Fruit fly (Drosophila melanogaster) whole organism, prepupa: Measurements from ENCODE around the gene dmrt11E.

Source experiments
- CG10631 ChIP-seq: fragments of 200-800 bp; sonication (Bioruptor generic); optimal IDR thresholded peaks from 2 replicates; lab custom pipeline; 2016; ENCODE audit warnings: missing biosample characterization, missing genetic modification characterization
- CG10669 ChIP-seq: fragments of 200-800 bp; sonication (Bioruptor generic); optimal IDR thresholded peaks from 3 replicates; lab custom pipeline; 2018; ENCODE audit warnings: missing biosample characterization, mild to moderate bottlenecking, missing genetic modification characterization, moderate library complexity
- CG11762 ChIP-seq: fragments of 200-800 bp; sonication (Bioruptor generic); optimal IDR thresholded peaks from 3 replicates; lab custom pipeline; 2016; ENCODE audit warnings: missing biosample characterization, missing genetic modification characterization; ENCODE audit not compliant: insufficient read depth
- CG11902 ChIP-seq: fragments of 200-800 bp; sonication (Bioruptor generic); optimal IDR thresholded peaks from 3 replicates; lab custom pipeline; 2016; ENCODE audit warnings: missing biosample characterization, missing genetic modification characterization
- CG15336 ChIP-seq: fragments of 200-800 bp; sonication (Bioruptor generic); IDR thresholded peaks from 2 replicates; pipeline ENCODE4 v1.3.6; 2022; ENCODE audit warnings: missing biosample characterization, missing genetic modification characterization
- CG1621 ChIP-seq: fragments of 200-800 bp; sonication (Bioruptor generic); optimal IDR thresholded peaks from 3 replicates; lab custom pipeline; 2018; ENCODE audit warnings: missing biosample characterization, mild to moderate bottlenecking, missing genetic modification characterization
- CG16779 ChIP-seq: fragments of 200-800 bp; sonication (Bioruptor generic); optimal IDR thresholded peaks from 3 replicates; lab custom pipeline; 2017; ENCODE audit warnings: missing biosample characterization, mild to moderate bottlenecking, missing genetic modification characterization
- CG31627 ChIP-seq: fragments of 200-800 bp; sonication (Bioruptor generic); optimal IDR thresholded peaks from 3 replicates; lab custom pipeline; 2016; ENCODE audit warnings: missing biosample characterization, missing genetic modification characterization
- CG34406 ChIP-seq: fragments of 200-800 bp; sonication (Bioruptor generic); optimal IDR thresholded peaks from 3 replicates; lab custom pipeline; 2016; ENCODE audit warnings: missing biosample characterization, missing genetic modification characterization
- CG6276 ChIP-seq: fragments of 200-800 bp; sonication (Bioruptor generic); optimal IDR thresholded peaks from 2 replicates; lab custom pipeline; 2017; ENCODE audit warnings: missing biosample characterization, mild to moderate bottlenecking, missing genetic modification characterization
- CG6808 ChIP-seq: fragments of 200-800 bp; sonication (Bioruptor generic); optimal IDR thresholded peaks from 3 replicates; lab custom pipeline; 2017; ENCODE audit warnings: missing biosample characterization, missing genetic modification characterization, mild to moderate bottlenecking, moderate library complexity, missing genetic modification reagents
- CG6854 ChIP-seq: fragments of 200-800 bp; sonication (Bioruptor generic); optimal IDR thresholded peaks from 2 replicates; lab custom pipeline; 2017; ENCODE audit warnings: missing biosample characterization, mild to moderate bottlenecking, missing genetic modification characterization
- CG7368 ChIP-seq: fragments of 200-800 bp; sonication (Bioruptor generic); optimal IDR thresholded peaks from 3 replicates; lab custom pipeline; 2016; ENCODE audit warnings: missing biosample characterization, missing genetic modification characterization
- CG8119 ChIP-seq: fragments of 200-800 bp; sonication (Bioruptor generic); IDR thresholded peaks from 3 replicates; pipeline ENCODE4 v1.3.6; 2022; ENCODE audit warnings: missing biosample characterization, missing genetic modification characterization
- CG8319 ChIP-seq: fragments of 200-800 bp; sonication (Bioruptor generic); optimal IDR thresholded peaks from 3 replicates; lab custom pipeline; 2016; ENCODE audit warnings: missing biosample characterization, missing genetic modification characterization
- CG9139 ChIP-seq: fragments of 200-800 bp; sonication (Bioruptor generic); optimal IDR thresholded peaks from 3 replicates; lab custom pipeline; 2017; ENCODE audit warnings: missing biosample characterization, mild to moderate bottlenecking, missing genetic modification characterization
- Eip75B ChIP-seq: fragments of 200-800 bp; sonication (Bioruptor generic); optimal IDR thresholded peaks from 3 replicates; lab custom pipeline; 2016; ENCODE audit warnings: missing biosample characterization, missing genetic modification characterization
- Eip78C ChIP-seq: fragments of 200-800 bp; sonication (Bioruptor generic); peaks from one replicate; lab custom pipeline; 2016; ENCODE audit warnings: missing biosample characterization, missing genetic modification characterization
- Eip93F ChIP-seq: fragments of 200-800 bp; sonication (Bioruptor generic); optimal IDR thresholded peaks from 2 replicates; lab custom pipeline; 2016; ENCODE audit warnings: missing biosample characterization, mild to moderate bottlenecking, missing genetic modification characterization
- Ets21C ChIP-seq: fragments of 200-800 bp; sonication (Bioruptor generic); optimal IDR thresholded peaks from 3 replicates; lab custom pipeline; 2016; ENCODE audit warnings: missing biosample characterization, missing genetic modification characterization
- Hr38 ChIP-seq: sonication (Bioruptor generic); optimal IDR thresholded peaks from 2 replicates; lab custom pipeline; 2016; ENCODE audit warnings: missing biosample characterization, missing genetic modification characterization
- Hr4 ChIP-seq: fragments of 200-800 bp; sonication (Bioruptor generic); optimal IDR thresholded peaks from 3 replicates; lab custom pipeline; 2016; ENCODE audit warnings: missing biosample characterization, missing genetic modification characterization
- Lpt ChIP-seq: fragments of 200-800 bp; sonication (Bioruptor generic); optimal IDR thresholded peaks from 3 replicates; lab custom pipeline; 2016; ENCODE audit warnings: missing biosample characterization, missing genetic modification characterization
- Met ChIP-seq: fragments of 200-800 bp; sonication (Bioruptor generic); optimal IDR thresholded peaks from 3 replicates; lab custom pipeline; 2016; ENCODE audit warnings: missing biosample characterization, missing genetic modification characterization
- OdsH ChIP-seq: fragments of 200-800 bp; sonication (Bioruptor generic); optimal IDR thresholded peaks from 3 replicates; lab custom pipeline; 2016; ENCODE audit warnings: missing biosample characterization, missing genetic modification characterization
- Smox ChIP-seq: fragments of 200-800 bp; sonication (Bioruptor generic); optimal IDR thresholded peaks from 3 replicates; lab custom pipeline; 2016; ENCODE audit warnings: missing biosample characterization, missing genetic modification characterization
- Sox102F ChIP-seq: fragments of 200-800 bp; sonication (Bioruptor generic); optimal IDR thresholded peaks from 2 replicates; lab custom pipeline; 2016; ENCODE audit warnings: missing biosample characterization, mild to moderate bottlenecking, missing genetic modification characterization
- acj6 ChIP-seq: fragments of 200-800 bp; sonication (Bioruptor generic); optimal IDR thresholded peaks from 3 replicates; lab custom pipeline; 2016; ENCODE audit warnings: missing biosample characterization, missing genetic modification characterization
- cyc ChIP-seq: fragments of 200-800 bp; sonication (Bioruptor generic); optimal IDR thresholded peaks from 3 replicates; lab custom pipeline; 2016; ENCODE audit warnings: missing biosample characterization, missing genetic modification characterization
- dac ChIP-seq: fragments of 200-800 bp; sonication (Bioruptor generic); optimal IDR thresholded peaks from 2 replicates; lab custom pipeline; 2017; ENCODE audit warnings: missing biosample characterization, mild to moderate bottlenecking, missing genetic modification characterization
- dsx ChIP-seq: fragments of 200-800 bp; optimal IDR thresholded peaks from 3 replicates; lab custom pipeline; 2019; ENCODE audit warnings: missing biosample characterization, mild to moderate bottlenecking, missing genetic modification characterization, moderate library complexity; ENCODE audit not compliant: poor library complexity, severe bottlenecking
- eg ChIP-seq: fragments of 200-800 bp; sonication (Bioruptor generic); IDR thresholded peaks from 3 replicates; pipeline ENCODE4 v1.3.6; 2022; ENCODE audit warnings: missing biosample characterization, missing genetic modification characterization
- esn ChIP-seq: fragments of 200-800 bp; sonication (Bioruptor generic); optimal IDR thresholded peaks from 2 replicates; lab custom pipeline; 2016; ENCODE audit warnings: missing biosample characterization, mild to moderate bottlenecking, missing genetic modification characterization, moderate library complexity
- fd59A ChIP-seq: fragments of 200-800 bp; sonication (Bioruptor generic); optimal IDR thresholded peaks from 2 replicates; lab custom pipeline; 2017; ENCODE audit warnings: missing biosample characterization, mild to moderate bottlenecking, missing genetic modification characterization, missing genetic modification reagents
- fd85E ChIP-seq: fragments of 200-800 bp; sonication (Bioruptor generic); optimal IDR thresholded peaks from 3 replicates; lab custom pipeline; 2016; ENCODE audit warnings: missing biosample characterization, missing genetic modification characterization
- fkh ChIP-seq: fragments of 200-800 bp; sonication (Bioruptor generic); optimal IDR thresholded peaks from 3 replicates; lab custom pipeline; 2017; ENCODE audit warnings: missing biosample characterization, mild to moderate bottlenecking, missing genetic modification characterization, moderate library complexity
- lz ChIP-seq: fragments of 200-800 bp; sonication (Bioruptor generic); optimal IDR thresholded peaks from 3 replicates; lab custom pipeline; 2016; ENCODE audit warnings: missing biosample characterization, missing genetic modification characterization
- net ChIP-seq: fragments of 200-800 bp; sonication (Bioruptor generic); optimal IDR thresholded peaks from 3 replicates; lab custom pipeline; 2016; ENCODE audit warnings: missing biosample characterization, missing genetic modification characterization
- pdm3 ChIP-seq: fragments of 200-800 bp; sonication (Bioruptor generic); optimal IDR thresholded peaks from 3 replicates; lab custom pipeline; 2016; ENCODE audit warnings: missing biosample characterization, missing genetic modification characterization
- spab ChIP-seq: fragments of 200-800 bp; sonication (Bioruptor generic); optimal IDR thresholded peaks from 2 replicates; lab custom pipeline; 2017; ENCODE audit warnings: missing biosample characterization, mild to moderate bottlenecking, missing genetic modification characterization, missing genetic modification reagents
- ss ChIP-seq, 2 experiments: fragments of 200-800 bp; sonication (Bioruptor generic); optimal IDR thresholded peaks; 2 replicates in 1 of 2; 3 replicates in 1 of 2; lab custom pipeline; 2017 to 2018; ENCODE audit warnings: mild to moderate bottlenecking in 2 of 2, missing biosample characterization in 2 of 2, missing genetic modification characterization in 2 of 2, moderate library complexity in 1 of 2
- svp ChIP-seq: fragments of 200-800 bp; sonication (Bioruptor generic); peaks from one replicate; lab custom pipeline; 2016; ENCODE audit warnings: missing biosample characterization, missing genetic modification characterization
- topi ChIP-seq: fragments of 200-800 bp; sonication (Bioruptor generic); optimal IDR thresholded peaks from 3 replicates; lab custom pipeline; 2016; ENCODE audit warnings: missing biosample characterization, missing genetic modification characterization
- vri ChIP-seq: fragments of 200-800 bp; sonication (Bioruptor generic); optimal IDR thresholded peaks from 3 replicates; lab custom pipeline; 2016; ENCODE audit warnings: missing biosample characterization, mild to moderate bottlenecking, missing genetic modification characterization

The dmrt11E gene

dm6 chrX:13403962-13404830 lies 36.2 kb downstream of the dmrt11E start, which contains the start of gene GstT4 (continued):
- TF ChIP-seq dac = peak; percentile 69
- TF ChIP-seq pdm3 = peak; percentile 89
- TF ChIP-seq vri (GFP tag; lab: Kevin White, UChicago) = peak; percentile 96
- TF ChIP-seq fd59A (GFP tag; lab: Kevin White, UChicago) = peak; percentile 61
- TF ChIP-seq Hr4 = peak; percentile 69
- peak; percentile 61 for TF ChIP-seq CG31627 (GFP tag; lab: Kevin White, UChicago)
- TF ChIP-seq esn (GFP tag; lab: Kevin White, UChicago) = peak; percentile 85
- TF ChIP-seq CG34406 (GFP tag; lab: Kevin White, UChicago) = peak; percentile 91
- peak; percentile 86 for TF ChIP-seq fd85E (GFP tag; lab: Kevin White, UChicago)
- TF ChIP-seq CG6854 (GFP tag; lab: Kevin White, UChicago) = peak; percentile 75
- peak; percentile 82 for TF ChIP-seq Smox
- peak; percentile 96 to 98 for TF ChIP-seq ss (GFP tag; optimal IDR thresholded peaks at IDR 0.05; lab: Kevin White, UChicago)
- peak; percentile 97 for TF ChIP-seq CG9139

DNA sequence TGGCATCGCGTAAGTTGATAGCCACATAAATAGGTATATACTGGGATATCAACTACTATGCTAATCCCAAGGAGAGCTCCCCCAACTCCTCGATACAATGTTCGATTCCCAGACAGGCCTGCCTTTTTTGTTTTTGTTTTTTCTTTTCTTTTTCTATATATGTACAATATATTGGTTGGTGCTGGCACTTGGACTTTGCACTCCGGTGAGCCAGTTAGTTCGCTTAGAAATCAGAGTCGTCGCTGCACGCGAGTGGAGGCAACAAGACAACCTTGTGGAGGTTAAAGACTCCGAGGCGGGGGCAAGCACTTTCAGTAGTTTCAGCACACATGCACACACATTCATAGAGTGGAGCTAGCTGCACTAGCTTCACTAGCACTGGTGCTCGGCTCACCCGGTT lies 38.3 kb downstream of the dmrt11E start:
- TF ChIP-seq CG15336 (GFP tag; lab: Robert Waterston, UW) (peak; percentile 51; the same call in 1 of the 2 replicates), spab (GFP tag; lab: Kevin White, UChicago) (peak; percentile 20), CG16779 (tag; lab: Kevin White, UChicago) (peak; percentile 44), eg (GFP tag; lab: Robert Waterston, UW) (peak; percentile 56; the same call in 2 of the 3 replicates), CG9139 (peak; percentile 62), CG6808 (peak; percentile 61), ss (GFP tag; optimal IDR thresholded peaks at IDR 0.05; lab: Kevin White, UChicago) (peak; percentile 65 to 87), Lpt (GFP tag; lab: Kevin White, UChicago) (peak; percentile 51), CG6276 (GFP tag; lab: Kevin White, UChicago) (peak; percentile 68), topi (GFP tag; lab: Kevin White, UChicago) (no peak), Met (GFP tag; lab: Kevin White, UChicago) (no peak), CG1621 (peak; percentile 4), CG10631 (no peak), CG34406 (GFP tag; lab: Kevin White, UChicago) (no peak), CG11762 (no peak), dsx (GFP tag; lab: Kevin White, UChicago) (peak; percentile 79), CG8119 (GFP tag; lab: Robert Waterston, UW) (peak; percentile 46; the same call in 2 of the 3 replicates), Hr4 (peak; percentile 15)

DNA sequence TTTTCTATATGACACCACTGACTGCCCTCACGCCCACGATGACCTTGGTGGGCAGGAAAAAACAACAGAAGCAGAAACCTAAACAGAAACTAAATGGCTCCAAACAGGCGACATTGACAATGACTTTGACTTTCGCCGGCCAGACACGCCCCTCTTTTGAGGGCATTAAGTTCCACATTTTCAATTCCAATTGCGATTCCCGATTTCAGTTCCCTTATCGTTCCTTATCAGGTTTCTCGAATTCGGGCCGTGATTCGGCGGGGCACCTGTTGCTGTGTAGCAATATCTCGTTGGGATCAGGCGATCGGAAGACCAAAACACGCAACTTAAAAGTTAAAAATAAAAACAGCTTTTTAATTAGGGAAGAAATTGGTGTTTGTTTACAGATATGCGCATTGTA lies 39.7 kb downstream of the dmrt11E start:
- no peak for TF ChIP-seq OdsH (GFP tag; lab: Kevin White, UChicago)
- TF ChIP-seq Met (GFP tag; lab: Kevin White, UChicago) = no peak
- peak; percentile 38 for TF ChIP-seq Eip93F (GFP tag; lab: Kevin White, UChicago)
- no peak for TF ChIP-seq CG1621
- no peak for TF ChIP-seq fd85E (GFP tag; lab: Kevin White, UChicago)
- peak; percentile 57 for TF ChIP-seq svp (GFP tag; lab: Kevin White, UChicago)

DNA sequence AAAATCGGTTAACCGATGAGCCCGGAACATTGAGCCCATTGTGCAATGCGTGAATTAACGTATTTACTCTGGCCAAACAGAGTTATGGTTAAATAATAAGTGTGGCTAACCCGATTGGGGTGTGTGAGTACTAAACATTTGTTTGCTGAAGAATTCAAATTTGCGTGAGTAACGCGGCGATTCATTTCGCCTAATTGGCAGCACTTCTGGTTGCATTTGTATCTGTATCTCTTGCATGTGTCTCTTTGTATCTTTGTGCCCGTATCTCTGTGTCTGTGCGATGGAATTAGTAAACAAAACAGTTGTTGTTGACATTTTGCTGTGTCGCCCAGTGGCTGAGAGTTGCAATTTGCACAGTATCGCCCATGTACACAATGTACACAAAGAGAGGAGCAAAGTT lies 42.9 kb downstream of the dmrt11E start:
- TF ChIP-seq Hr4 = no peak
- TF ChIP-seq net (GFP tag; lab: Kevin White, UChicago) = peak; percentile 23
- no peak for TF ChIP-seq acj6 (GFP tag; lab: Kevin White, UChicago)
- TF ChIP-seq Smox = no peak
- TF ChIP-seq lz (GFP tag; lab: Kevin White, UChicago) = no peak
- no peak for TF ChIP-seq CG8319 (GFP tag; lab: Kevin White, UChicago)
- no peak for TF ChIP-seq Ets21C (GFP tag; lab: Kevin White, UChicago)
- no peak for TF ChIP-seq OdsH (GFP tag; lab: Kevin White, UChicago)
- TF ChIP-seq Hr38 = no peak
- TF ChIP-seq CG11902 (GFP tag; lab: Kevin White, UChicago) = no peak
- TF ChIP-seq cyc (GFP tag; lab: Kevin White, UChicago) = no peak
- TF ChIP-seq Sox102F (GFP tag; lab: Kevin White, UChicago) = no peak
- no peak for TF ChIP-seq CG7368 (GFP tag; lab: Kevin White, UChicago)
- TF ChIP-seq CG6276 (GFP tag; lab: Kevin White, UChicago) = no peak
- no peak for TF ChIP-seq CG10669 (GFP tag; lab: Kevin White, UChicago)
- TF ChIP-seq Eip75B (GFP tag; lab: Kevin White, UChicago) = no peak
- peak; percentile 63 for TF ChIP-seq Eip78C (GFP tag; lab: Kevin White, UChicago)
- TF ChIP-seq fkh = peak; percentile 53
- TF ChIP-seq Met (GFP tag; lab: Kevin White, UChicago) = no peak
- no peak for TF ChIP-seq CG8119 (GFP tag; lab: Robert Waterston, UW)
